Worm (Caenorhabditis elegans) whole organism, L4 larva: ENCODE data around the gene C07A4.2.

Experiments used
- D1046.2 ChIP-seq: fragments of 200-800 bp; sonication (Bioruptor generic); IDR thresholded peaks from 2 replicates; pipeline ENCODE4 v1.3.6; 2022; ENCODE audit warnings: missing genetic modification characterization, missing compliant biosample characterization
- F26F4.8 ChIP-seq: fragments of 200-800 bp; sonication (Bioruptor generic); conservative IDR thresholded peaks from 2 replicates; pipeline ENCODE4 v1.3.6; 2022; ENCODE audit warnings: missing genetic modification characterization, missing compliant biosample characterization
- F37D6.2 ChIP-seq: sonication (generic microtip); optimal IDR thresholded peaks from 2 replicates; lab custom pipeline; 2016; ENCODE audit warnings: mild to moderate bottlenecking, missing genetic modification characterization, missing compliant biosample characterization
- F49E8.2 ChIP-seq: sonication (generic microtip); optimal IDR thresholded peaks from 2 replicates; lab custom pipeline; 2016; ENCODE audit warnings: missing compliant biosample characterization, mild to moderate bottlenecking, missing genetic modification characterization, borderline replicate concordance
- R02D3.7 ChIP-seq: fragments of 150-350 bp; sonication (generic microtip); optimal IDR thresholded peaks from 3 replicates; lab custom pipeline; 2014; ENCODE audit warnings: missing biosample characterization, missing genetic modification characterization
- ZK546.5 ChIP-seq, 2 experiments: sonication (generic microtip); optimal IDR thresholded peaks; 2 replicates each; lab custom pipeline; 2017; ENCODE audit warnings: missing biosample characterization in 2 of 2, missing genetic modification characterization in 2 of 2
- aly-2 ChIP-seq: sonication (generic microtip); optimal IDR thresholded peaks from 2 replicates; lab custom pipeline; 2018; ENCODE audit warnings: missing biosample characterization, missing genetic modification characterization
- ama-1 ChIP-seq: fragments of 150-350 bp; optimal IDR thresholded peaks from 2 replicates; lab custom pipeline; 2014; ENCODE audit warnings: inconsistent platforms, mixed read lengths
- ceh-44 ChIP-seq: fragments of 200-800 bp; sonication (Bioruptor generic); IDR thresholded peaks from 2 replicates; pipeline ENCODE4 v1.3.6; 2022; ENCODE audit warnings: missing genetic modification reagents, missing genetic modification characterization, missing compliant biosample characterization
- ceh-62 ChIP-seq: sonication (generic microtip); optimal IDR thresholded peaks from 2 replicates; lab custom pipeline; 2017; ENCODE audit warnings: missing biosample characterization, missing genetic modification characterization
- ces-1 ChIP-seq: fragments of 150-350 bp; sonication (generic microtip); optimal IDR thresholded peaks from 4 replicates; lab custom pipeline; 2014; ENCODE audit warnings: missing biosample characterization, missing genetic modification reagents, missing genetic modification characterization
- daf-16 ChIP-seq, 3 experiments: sonication (generic microtip); optimal IDR thresholded peaks; 2 replicates each; lab custom pipeline; 2016 to 2017; ENCODE audit warnings: missing genetic modification characterization in 3 of 3, missing genetic modification reagents in 3 of 3, mild to moderate bottlenecking in 2 of 3, missing compliant biosample characterization in 2 of 3, missing biosample characterization in 1 of 3, moderate library complexity in 1 of 3
- duxl-1 ChIP-seq: sonication (generic microtip); optimal IDR thresholded peaks from 2 replicates; lab custom pipeline; 2016; ENCODE audit warnings: mild to moderate bottlenecking, missing genetic modification characterization, moderate library complexity, missing compliant biosample characterization; ENCODE audit not compliant: poor library complexity
- egl-27 ChIP-seq: sonication (generic microtip); optimal IDR thresholded peaks from 3 replicates; lab custom pipeline; 2017; ENCODE audit warnings: missing biosample characterization, missing genetic modification reagents, missing genetic modification characterization
- egl-43 ChIP-seq: fragments of 200-800 bp; sonication (Bioruptor generic); IDR thresholded peaks from 2 replicates; pipeline ENCODE4 v1.3.6; 2022; ENCODE audit warnings: missing genetic modification reagents, missing genetic modification characterization, missing compliant biosample characterization
- gei-8 ChIP-seq: fragments of 200-800 bp; sonication (Bioruptor generic); optimal IDR thresholded peaks from 2 replicates; lab custom pipeline; 2018; ENCODE audit warnings: mild to moderate bottlenecking, missing genetic modification characterization, missing compliant biosample characterization
- hif-1 ChIP-seq, 2 experiments: sonication (generic microtip); optimal IDR thresholded peaks; 2 replicates each; lab custom pipeline; 2016 to 2017; ENCODE audit warnings: missing compliant biosample characterization in 2 of 2, missing genetic modification characterization in 2 of 2, missing genetic modification reagents in 2 of 2, missing genotype in 2 of 2, mild to moderate bottlenecking in 1 of 2
- hlh-11 ChIP-seq: fragments of 200-800 bp; sonication (Bioruptor generic); optimal IDR thresholded peaks from 2 replicates; lab custom pipeline; 2018; ENCODE audit warnings: mild to moderate bottlenecking, missing genetic modification characterization, missing compliant biosample characterization
- hlh-30 ChIP-seq: sonication (generic microtip); optimal IDR thresholded peaks from 2 replicates; lab custom pipeline; 2017; ENCODE audit warnings: antibody characterized with exemption, mild to moderate bottlenecking, missing genetic modification characterization, missing compliant biosample characterization; ENCODE audit not compliant: insufficient read depth
- lin-1 ChIP-seq: fragments of 200-800 bp; sonication (Bioruptor generic); IDR thresholded peaks from 2 replicates; pipeline ENCODE4 v1.3.6; 2022; ENCODE audit warnings: missing genetic modification reagents, missing genetic modification characterization, missing compliant biosample characterization
- lin-13 ChIP-seq: fragments of 150-350 bp; optimal IDR thresholded peaks from 2 replicates; lab custom pipeline; 2014; ENCODE audit warnings: missing biosample characterization, missing genetic modification reagents, missing genetic modification characterization
- lin-15B ChIP-seq: fragments of 150-350 bp; sonication (generic microtip); optimal IDR thresholded peaks from 3 replicates; lab custom pipeline; 2014; ENCODE audit warnings: missing biosample characterization, missing genetic modification characterization
- lin-38 ChIP-seq: fragments of 200-800 bp; sonication (Bioruptor generic); IDR thresholded peaks from 2 replicates; pipeline ENCODE4 v1.3.6; 2022; ENCODE audit warnings: missing genetic modification reagents, missing genetic modification characterization, missing compliant biosample characterization
- lin-39 ChIP-seq: fragments of 150-350 bp; optimal IDR thresholded peaks from 2 replicates; lab custom pipeline; 2014; ENCODE audit warnings: missing biosample characterization, missing genetic modification reagents, missing genetic modification characterization
- mep-1 ChIP-seq: fragments of 150-350 bp; sonication (generic microtip); optimal IDR thresholded peaks from 3 replicates; lab custom pipeline; 2014; ENCODE audit warnings: missing biosample characterization, missing genetic modification characterization
- mes-2 ChIP-seq: sonication (generic microtip); optimal IDR thresholded peaks from 2 replicates; lab custom pipeline; 2016; ENCODE audit warnings: missing genotype, mild to moderate bottlenecking, missing genetic modification characterization, missing compliant biosample characterization; ENCODE audit not compliant: poor library complexity, severe bottlenecking
- mxl-2 ChIP-seq: fragments of 200-800 bp; sonication (Bioruptor generic); conservative IDR thresholded peaks from 2 replicates; pipeline ENCODE4 v1.3.6; 2022; ENCODE audit warnings: missing genetic modification reagents, missing genetic modification characterization, missing compliant biosample characterization
- nhr-10 ChIP-seq: fragments of 150-350 bp; optimal IDR thresholded peaks from 2 replicates; lab custom pipeline; 2014; ENCODE audit warnings: missing biosample characterization, missing genetic modification characterization
- nhr-102 ChIP-seq: sonication (generic microtip); optimal IDR thresholded peaks from 2 replicates; lab custom pipeline; 2016; ENCODE audit warnings: mild to moderate bottlenecking, missing genetic modification characterization, moderate library complexity, missing compliant biosample characterization
- nhr-11 ChIP-seq: fragments of 150-350 bp; optimal IDR thresholded peaks from 2 replicates; lab custom pipeline; 2014; ENCODE audit warnings: missing biosample characterization, missing genetic modification characterization
- nhr-111 ChIP-seq: fragments of 200-800 bp; sonication (Bioruptor generic); optimal IDR thresholded peaks from 2 replicates; lab custom pipeline; 2018; ENCODE audit warnings: mild to moderate bottlenecking, missing genetic modification characterization, missing compliant biosample characterization
- nhr-237 ChIP-seq: sonication (generic microtip); optimal IDR thresholded peaks from 2 replicates; lab custom pipeline; 2017; ENCODE audit warnings: missing biosample characterization, missing genetic modification characterization
- nhr-48 ChIP-seq: sonication (generic microtip); optimal IDR thresholded peaks from 2 replicates; lab custom pipeline; 2016; ENCODE audit warnings: mild to moderate bottlenecking, missing genetic modification characterization, missing compliant biosample characterization
- nhr-6 ChIP-seq: fragments of 150-350 bp; optimal IDR thresholded peaks from 2 replicates; lab custom pipeline; 2014; ENCODE audit warnings: missing biosample characterization, missing genetic modification characterization
- nhr-76 ChIP-seq: fragments of 150-350 bp; optimal IDR thresholded peaks from 2 replicates; lab custom pipeline; 2014; ENCODE audit warnings: missing biosample characterization, missing genetic modification characterization
- nhr-77 ChIP-seq: fragments of 150-350 bp; optimal IDR thresholded peaks from 2 replicates; lab custom pipeline; 2014; ENCODE audit warnings: missing biosample characterization, missing genetic modification characterization
- pha-4 ChIP-seq, 2 experiments: fragments of 150-350 bp in 1 of 2; fragments of 200-800 bp in 1 of 2; sonication (Bioruptor generic) in 1 of 2; IDR thresholded peaks in 1 of 2; optimal IDR thresholded peaks in 1 of 2; 2 replicates each; pipeline versions ENCODE4 v1.3.6 to Lab custom; 2014 to 2022; ENCODE audit warnings: missing genetic modification characterization in 2 of 2, missing genetic modification reagents in 2 of 2, missing biosample characterization in 1 of 2, missing compliant biosample characterization in 1 of 2
- php-3 ChIP-seq: fragments of 200-800 bp; sonication (Bioruptor generic); IDR thresholded peaks from 2 replicates; pipeline ENCODE4 v1.3.6; 2022; ENCODE audit warnings: missing genetic modification reagents, missing genetic modification characterization, missing compliant biosample characterization
- saeg-2 ChIP-seq: fragments of 200-800 bp; sonication (Bioruptor generic); IDR thresholded peaks from 2 replicates; pipeline ENCODE4 v1.3.6; 2022; ENCODE audit warnings: missing genetic modification reagents, missing genetic modification characterization, missing compliant biosample characterization
- set-16 ChIP-seq: fragments of 200-800 bp; sonication (Bioruptor generic); IDR thresholded peaks from 2 replicates; pipeline ENCODE4 v1.3.6; 2022; ENCODE audit warnings: missing genetic modification reagents, missing genetic modification characterization, missing compliant biosample characterization
- snpc-1.2 ChIP-seq: fragments of 200-800 bp; sonication (Bioruptor generic); IDR thresholded peaks from 2 replicates; pipeline ENCODE4 v1.3.6; 2022; ENCODE audit warnings: missing genetic modification reagents, missing genetic modification characterization, missing compliant biosample characterization
- spr-3 ChIP-seq: fragments of 200-800 bp; sonication (Bioruptor generic); optimal IDR thresholded peaks from 2 replicates; lab custom pipeline; 2018; ENCODE audit warnings: mild to moderate bottlenecking, missing genetic modification characterization, missing compliant biosample characterization
- tag-97 ChIP-seq: fragments of 200-800 bp; sonication (Bioruptor generic); IDR thresholded peaks from 2 replicates; pipeline ENCODE4 v1.3.6; 2022; ENCODE audit warnings: missing genetic modification characterization, missing compliant biosample characterization
- unc-130 ChIP-seq: sonication (generic microtip); optimal IDR thresholded peaks from 2 replicates; lab custom pipeline; 2016; ENCODE audit warnings: missing genetic modification reagents, missing genetic modification characterization, missing compliant biosample characterization
- unc-39 ChIP-seq: sonication (generic microtip); optimal IDR thresholded peaks from 2 replicates; lab custom pipeline; 2017; ENCODE audit warnings: missing biosample characterization, missing genetic modification characterization
- unc-62 ChIP-seq, 3 experiments: fragments of 150-350 bp in 1 of 3; sonication (generic microtip); optimal IDR thresholded peaks in 2 of 3; peaks in 1 of 3; 1 replicate in 1 of 3; 2 replicates in 2 of 3; lab custom pipeline; 2014 to 2017; ENCODE audit warnings: missing biosample characterization in 3 of 3, missing genetic modification characterization in 3 of 3, missing genetic modification reagents in 3 of 3, missing genotype in 1 of 3
- ztf-11 ChIP-seq: fragments of 150-350 bp; optimal IDR thresholded peaks from 2 replicates; lab custom pipeline; 2014; ENCODE audit warnings: missing biosample characterization, missing genetic modification characterization

The C07A4.2 gene

DNA sequence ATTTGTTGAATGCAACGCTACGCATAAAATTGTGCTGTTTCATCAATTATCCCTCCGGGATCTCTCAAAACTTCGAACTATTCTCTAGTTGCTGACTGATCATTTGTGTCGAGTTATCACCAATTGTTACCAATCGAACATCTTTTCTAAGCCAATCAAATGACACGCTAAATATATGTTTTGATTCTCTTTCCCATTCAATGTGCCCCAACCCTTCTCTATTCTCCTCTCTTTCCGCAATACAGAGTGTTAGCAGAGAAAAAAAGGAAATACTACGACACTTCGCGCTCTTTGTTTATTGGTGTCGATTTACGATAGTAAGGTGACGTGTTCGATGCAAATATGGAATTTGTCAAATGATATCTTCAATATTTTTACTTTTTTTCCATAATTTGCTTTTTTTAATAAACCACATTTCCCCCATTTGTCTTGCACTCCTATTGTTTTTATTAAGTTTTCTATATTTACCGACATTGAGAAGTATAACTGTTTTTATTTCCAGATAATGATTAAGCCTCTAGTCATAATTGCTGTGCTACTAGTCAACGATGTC is 25.3 kb downstream of the C07A4.2 start, which contains the start of gene nucb-1 (continued):
- no peak for TF ChIP-seq set-16 (GFP tag; lab: Robert Waterston, UW)
- TF ChIP-seq F49E8.2 (tag; lab: Kevin White, UChicago) = no peak
- no peak for TF ChIP-seq nhr-111 (GFP tag; lab: Kevin White, UChicago)
- no peak for TF ChIP-seq pha-4 (GFP tag; IDR thresholded peaks at IDR 0.05; lab: Robert Waterston, UW)
- TF ChIP-seq pha-4 (tag; optimal IDR thresholded peaks at IDR 0.05; lab: Kevin White, UChicago) = peak; percentile 66
- TF ChIP-seq tag-97 (GFP tag; lab: Robert Waterston, UW) = no peak
- no peak for TF ChIP-seq unc-130
- TF ChIP-seq R02D3.7 (tag; lab: Kevin White, UChicago) = peak; percentile 59
- peak; percentile 78 for TF ChIP-seq hlh-30 (tag; lab: Kevin White, UChicago)
- peak; percentile 72 for TF ChIP-seq hlh-11 (tag; lab: Kevin White, UChicago)
- TF ChIP-seq lin-15B (tag; lab: Kevin White, UChicago) = no peak
- no peak for TF ChIP-seq nhr-10 (tag; lab: Kevin White, UChicago)
- TF ChIP-seq nhr-237 = no peak
- TF ChIP-seq D1046.2 (GFP tag; lab: Robert Waterston, UW) = no peak
- TF ChIP-seq gei-8 = no peak
- TF ChIP-seq ama-1 (lab: Kevin White, UChicago) = no peak
- TF ChIP-seq aly-2 (tag; lab: Kevin White, UChicago) = no peak
- no peak for TF ChIP-seq F37D6.2 (tag; lab: Kevin White, UChicago)
- peak; percentile 69 for TF ChIP-seq nhr-77
- no peak for TF ChIP-seq ztf-11 (tag; lab: Kevin White, UChicago)
- peak; percentile 82 for TF ChIP-seq nhr-6 (tag; lab: Kevin White, UChicago)
- TF ChIP-seq hif-1 (tag; optimal IDR thresholded peaks at IDR 0.05; lab: Kevin White, UChicago) = peak in 1 of 2 experiments; percentile 37
- TF ChIP-seq ceh-62 = no peak
- TF ChIP-seq saeg-2 (GFP tag; lab: Robert Waterston, UW) = no peak
- TF ChIP-seq duxl-1 = peak; percentile 28
- TF ChIP-seq lin-13 (GFP tag; lab: Kevin White, UChicago) = no peak
- TF ChIP-seq egl-27 (tag; lab: Kevin White, UChicago) = no peak
- no peak for TF ChIP-seq daf-16 (GFP tag; optimal IDR thresholded peaks at IDR 0.05; lab: Kevin White, UChicago)
- TF ChIP-seq daf-16 (tag; optimal IDR thresholded peaks at IDR 0.05; lab: Kevin White, UChicago) = peak; percentile 50
- TF ChIP-seq mep-1 (tag; lab: Kevin White, UChicago) = peak; percentile 90
- no peak for TF ChIP-seq mxl-2 (GFP tag; lab: Robert Waterston, UW)
- no peak for TF ChIP-seq nhr-76 (tag; lab: Kevin White, UChicago)
- TF ChIP-seq ceh-44 (GFP tag; lab: Robert Waterston, UW) = no peak
- TF ChIP-seq nhr-102 (tag; lab: Kevin White, UChicago) = no peak
- TF ChIP-seq ces-1 (GFP tag; lab: Kevin White, UChicago) = no peak
- TF ChIP-seq unc-39 = no peak
- no peak for TF ChIP-seq lin-1
- TF ChIP-seq, all 104 proteins: peak for 26

DNA sequence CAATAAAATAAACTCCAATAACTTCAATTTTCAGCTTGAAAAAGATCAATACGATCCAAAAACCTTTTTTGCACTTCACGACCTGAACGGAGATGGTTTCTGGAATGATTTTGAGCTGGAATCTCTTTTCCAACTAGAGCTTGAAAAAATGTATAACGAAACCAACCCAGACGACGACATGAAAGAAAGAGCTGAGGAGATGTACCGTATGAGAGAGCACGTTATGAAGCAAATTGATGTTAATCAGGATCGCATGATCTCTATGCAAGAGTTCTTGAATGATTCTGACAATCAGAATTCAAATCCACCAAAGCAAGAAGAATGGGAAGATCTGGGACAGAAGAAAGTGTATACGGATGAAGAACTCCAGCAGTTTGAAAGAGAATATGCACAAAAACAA is 27.2 kb downstream of the C07A4.2 start:
- TF ChIP-seq egl-43 (GFP tag; lab: Robert Waterston, UW) (no peak), unc-62 (GFP tag; optimal IDR thresholded peaks at IDR 0.05 in 1 of 2; lab: Kevin White, UChicago) (peak in 1 of 2 experiments; percentile 64), unc-62 (tag; optimal IDR thresholded peaks at IDR 0.05; lab: Kevin White, UChicago) (no peak)

DNA sequence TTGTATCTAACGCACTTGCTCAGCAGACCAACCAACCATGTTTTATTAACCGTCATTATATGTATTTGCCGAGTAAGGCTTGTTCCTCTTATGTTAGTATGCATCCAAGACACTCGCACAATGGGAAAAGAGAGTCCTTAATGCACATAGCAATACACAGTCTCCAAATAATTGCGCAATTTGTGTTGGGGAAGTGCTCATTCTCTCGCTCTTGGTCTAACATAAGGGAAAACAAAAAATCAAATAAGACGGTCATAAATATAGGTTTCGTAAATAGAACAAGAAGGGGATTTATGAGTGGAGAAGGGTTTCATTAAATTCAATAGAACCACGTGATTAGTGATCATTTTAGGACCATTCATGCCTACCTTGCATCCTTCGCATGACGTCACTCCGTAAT is 31.5 kb downstream of the C07A4.2 start:
- TF ChIP-seq lin-38 (no peak), nhr-48 (tag; lab: Kevin White, UChicago) (no peak), F37D6.2 (tag; lab: Kevin White, UChicago) (no peak), mes-2 (no peak), ZK546.5 (tag; optimal IDR thresholded peaks at IDR 0.05; lab: Kevin White, UChicago) (no peak), unc-39 (no peak), php-3 (GFP tag; lab: Robert Waterston, UW) (no peak), spr-3 (GFP tag; lab: Kevin White, UChicago) (no peak), snpc-1.2 (GFP tag; lab: Robert Waterston, UW) (no peak), nhr-11 (tag; lab: Kevin White, UChicago) (no peak), lin-39 (tag; lab: Kevin White, UChicago) (no peak), F26F4.8 (GFP tag; lab: Robert Waterston, UW) (no peak), ztf-11 (tag; lab: Kevin White, UChicago) (no peak)
